Worm (Caenorhabditis elegans): ENCODE data around the gene K01B6.4.

- TF ChIP-seq jun-1 (tag; optimal IDR thresholded peaks at IDR 0.05), result no peak
- TF ChIP-seq nhr-76 (tag; optimal IDR thresholded peaks at IDR 0.05), result no peak
- no peak for TF ChIP-seq ZK546.5 (tag; optimal IDR thresholded peaks at IDR 0.05)
- TF ChIP-seq unc-39 (tag; optimal IDR thresholded peaks at IDR 0.05), result no peak
- no peak for TF ChIP-seq lir-3 (tag; optimal IDR thresholded peaks at IDR 0.05)
- no peak for TF ChIP-seq ZK337.2 (GFP tag; IDR thresholded peaks at IDR 0.05)
- no peak for TF ChIP-seq unc-62 (GFP tag; optimal IDR thresholded peaks at IDR 0.05 in 1 of 2)
- no peak for TF ChIP-seq unc-62 (tag; optimal IDR thresholded peaks at IDR 0.05)
- no peak for TF ChIP-seq mep-1 (tag; optimal IDR thresholded peaks at IDR 0.05)
- TF ChIP-seq zfp-2 (tag; optimal IDR thresholded peaks at IDR 0.05), result no peak
- TF ChIP-seq nhr-237 (tag; optimal IDR thresholded peaks at IDR 0.05), result no peak
- TF ChIP-seq lsy-2 (tag; optimal IDR thresholded peaks at IDR 0.05), result no peak
- no peak for TF ChIP-seq R02D3.7 (tag; optimal IDR thresholded peaks at IDR 0.05)
Observed at ce11 chrIII:9270183-9270582, 27.1 kb downstream of the K01B6.4 start.
